Worm (Caenorhabditis elegans) whole organism, L4 larva: Measurements from ENCODE around the gene K01D12.10.
A peak's percentile ranks its signal among the peaks of the same experiment; 100 is the strongest.

Source experiments
- D1046.2 ChIP-seq: fragments of 200-800 bp; sonication (Bioruptor generic); IDR thresholded peaks from 2 replicates; pipeline ENCODE4 v1.3.6; 2022; ENCODE audit warnings: missing genetic modification characterization, missing compliant biosample characterization
- F49E8.2 ChIP-seq: sonication (generic microtip); optimal IDR thresholded peaks from 2 replicates; lab custom pipeline; 2016; ENCODE audit warnings: missing compliant biosample characterization, mild to moderate bottlenecking, missing genetic modification characterization, borderline replicate concordance
- R02D3.7 ChIP-seq: fragments of 150-350 bp; sonication (generic microtip); optimal IDR thresholded peaks from 3 replicates; lab custom pipeline; 2014; ENCODE audit warnings: missing biosample characterization, missing genetic modification characterization
- T20F7.1 ChIP-seq: fragments of 200-800 bp; sonication (Bioruptor generic); optimal IDR thresholded peaks from 2 replicates; lab custom pipeline; 2018; ENCODE audit warnings: mild to moderate bottlenecking, missing genetic modification characterization, missing compliant biosample characterization
- Y105C5A.15 ChIP-seq: fragments of 200-800 bp; sonication (Bioruptor generic); IDR thresholded peaks from 2 replicates; pipeline ENCODE4 v1.3.6; 2022; ENCODE audit warnings: missing genetic modification characterization, missing compliant biosample characterization
- Y48G9A.11 ChIP-seq: fragments of 200-800 bp; sonication (Bioruptor generic); IDR thresholded peaks from 2 replicates; pipeline ENCODE4 v1.3.6; 2022; ENCODE audit warnings: missing genetic modification reagents, missing genetic modification characterization, missing compliant biosample characterization
- aha-1 ChIP-seq: fragments of 150-350 bp; peaks from one replicate; lab custom pipeline; 2014; ENCODE audit warnings: missing biosample characterization, missing genetic modification characterization
- arid-1 ChIP-seq: fragments of 200-800 bp; sonication (Bioruptor generic); conservative IDR thresholded peaks from 2 replicates; pipeline ENCODE4 v1.3.6; 2022; ENCODE audit warnings: missing genetic modification reagents, missing genetic modification characterization, missing compliant biosample characterization
- ceh-20 ChIP-seq: fragments of 200-800 bp; sonication (Bioruptor generic); IDR thresholded peaks from 2 replicates; pipeline ENCODE4 v1.3.6; 2022; ENCODE audit warnings: missing genetic modification reagents, missing genetic modification characterization, missing compliant biosample characterization
- ceh-82 ChIP-seq: sonication (generic microtip); optimal IDR thresholded peaks from 2 replicates; lab custom pipeline; 2017; ENCODE audit warnings: missing biosample characterization, missing genetic modification characterization
- cey-2 ChIP-seq: sonication (generic microtip); optimal IDR thresholded peaks from 3 replicates; lab custom pipeline; 2017; ENCODE audit warnings: missing genetic modification characterization, mild to moderate bottlenecking, missing compliant biosample characterization, antibody characterized with exemption, borderline replicate concordance; ENCODE audit not compliant: insufficient read depth
- daf-16 ChIP-seq, 3 experiments: sonication (generic microtip); optimal IDR thresholded peaks; 2 replicates each; lab custom pipeline; 2016 to 2017; ENCODE audit warnings: missing genetic modification characterization in 3 of 3, missing genetic modification reagents in 3 of 3, mild to moderate bottlenecking in 2 of 3, missing compliant biosample characterization in 2 of 3, missing biosample characterization in 1 of 3, moderate library complexity in 1 of 3
- duxl-1 ChIP-seq: sonication (generic microtip); optimal IDR thresholded peaks from 2 replicates; lab custom pipeline; 2016; ENCODE audit warnings: mild to moderate bottlenecking, missing genetic modification characterization, moderate library complexity, missing compliant biosample characterization; ENCODE audit not compliant: poor library complexity
- egl-27 ChIP-seq: sonication (generic microtip); optimal IDR thresholded peaks from 3 replicates; lab custom pipeline; 2017; ENCODE audit warnings: missing biosample characterization, missing genetic modification reagents, missing genetic modification characterization
- hif-1 ChIP-seq, 2 experiments: sonication (generic microtip); optimal IDR thresholded peaks; 2 replicates each; lab custom pipeline; 2016 to 2017; ENCODE audit warnings: missing compliant biosample characterization in 2 of 2, missing genetic modification characterization in 2 of 2, missing genetic modification reagents in 2 of 2, missing genotype in 2 of 2, mild to moderate bottlenecking in 1 of 2
- hlh-30 ChIP-seq: sonication (generic microtip); optimal IDR thresholded peaks from 2 replicates; lab custom pipeline; 2017; ENCODE audit warnings: antibody characterized with exemption, mild to moderate bottlenecking, missing genetic modification characterization, missing compliant biosample characterization; ENCODE audit not compliant: insufficient read depth
- lin-1 ChIP-seq: fragments of 200-800 bp; sonication (Bioruptor generic); IDR thresholded peaks from 2 replicates; pipeline ENCODE4 v1.3.6; 2022; ENCODE audit warnings: missing genetic modification reagents, missing genetic modification characterization, missing compliant biosample characterization
- lir-3 ChIP-seq: sonication (generic microtip); optimal IDR thresholded peaks from 2 replicates; lab custom pipeline; 2016; ENCODE audit warnings: mild to moderate bottlenecking, missing genetic modification characterization, missing compliant biosample characterization
- mes-2 ChIP-seq: sonication (generic microtip); optimal IDR thresholded peaks from 2 replicates; lab custom pipeline; 2016; ENCODE audit warnings: missing genotype, mild to moderate bottlenecking, missing genetic modification characterization, missing compliant biosample characterization; ENCODE audit not compliant: poor library complexity, severe bottlenecking
- nhr-41 ChIP-seq: fragments of 200-800 bp; sonication (Bioruptor generic); IDR thresholded peaks from 2 replicates; pipeline ENCODE4 v1.3.6; 2022; ENCODE audit warnings: missing genetic modification reagents, missing genetic modification characterization, missing compliant biosample characterization
- nhr-48 ChIP-seq: sonication (generic microtip); optimal IDR thresholded peaks from 2 replicates; lab custom pipeline; 2016; ENCODE audit warnings: mild to moderate bottlenecking, missing genetic modification characterization, missing compliant biosample characterization
- nhr-6 ChIP-seq: fragments of 150-350 bp; optimal IDR thresholded peaks from 2 replicates; lab custom pipeline; 2014; ENCODE audit warnings: missing biosample characterization, missing genetic modification characterization
- pqm-1 ChIP-seq: sonication (generic microtip); optimal IDR thresholded peaks from 2 replicates; lab custom pipeline; 2017; ENCODE audit warnings: missing biosample characterization, missing genetic modification characterization
- rbr-2 ChIP-seq: sonication (generic microtip); optimal IDR thresholded peaks from 2 replicates; lab custom pipeline; 2016; ENCODE audit warnings: missing genotype, missing genetic modification characterization, missing compliant biosample characterization
- saeg-2 ChIP-seq: fragments of 200-800 bp; sonication (Bioruptor generic); IDR thresholded peaks from 2 replicates; pipeline ENCODE4 v1.3.6; 2022; ENCODE audit warnings: missing genetic modification reagents, missing genetic modification characterization, missing compliant biosample characterization
- set-16 ChIP-seq: fragments of 200-800 bp; sonication (Bioruptor generic); IDR thresholded peaks from 2 replicates; pipeline ENCODE4 v1.3.6; 2022; ENCODE audit warnings: missing genetic modification reagents, missing genetic modification characterization, missing compliant biosample characterization
- skn-1 ChIP-seq: fragments of 150-350 bp; optimal IDR thresholded peaks from 2 replicates; lab custom pipeline; 2014; ENCODE audit warnings: missing biosample characterization, missing genetic modification characterization
- tag-97 ChIP-seq: fragments of 200-800 bp; sonication (Bioruptor generic); IDR thresholded peaks from 2 replicates; pipeline ENCODE4 v1.3.6; 2022; ENCODE audit warnings: missing genetic modification characterization, missing compliant biosample characterization
- unc-62 ChIP-seq, 3 experiments: fragments of 150-350 bp in 1 of 3; sonication (generic microtip); optimal IDR thresholded peaks in 2 of 3; peaks in 1 of 3; 1 replicate in 1 of 3; 2 replicates in 2 of 3; lab custom pipeline; 2014 to 2017; ENCODE audit warnings: missing biosample characterization in 3 of 3, missing genetic modification characterization in 3 of 3, missing genetic modification reagents in 3 of 3, missing genotype in 1 of 3
- vab-7 ChIP-seq: fragments of 200-800 bp; sonication (Bioruptor generic); IDR thresholded peaks from 2 replicates; pipeline ENCODE4 v1.3.6; 2022; ENCODE audit warnings: missing genetic modification reagents, missing genetic modification characterization, missing compliant biosample characterization
- zag-1 ChIP-seq: fragments of 150-350 bp; optimal IDR thresholded peaks from 2 replicates; lab custom pipeline; 2014; ENCODE audit warnings: missing biosample characterization, missing genetic modification characterization

Gene K01D12.10

DNA sequence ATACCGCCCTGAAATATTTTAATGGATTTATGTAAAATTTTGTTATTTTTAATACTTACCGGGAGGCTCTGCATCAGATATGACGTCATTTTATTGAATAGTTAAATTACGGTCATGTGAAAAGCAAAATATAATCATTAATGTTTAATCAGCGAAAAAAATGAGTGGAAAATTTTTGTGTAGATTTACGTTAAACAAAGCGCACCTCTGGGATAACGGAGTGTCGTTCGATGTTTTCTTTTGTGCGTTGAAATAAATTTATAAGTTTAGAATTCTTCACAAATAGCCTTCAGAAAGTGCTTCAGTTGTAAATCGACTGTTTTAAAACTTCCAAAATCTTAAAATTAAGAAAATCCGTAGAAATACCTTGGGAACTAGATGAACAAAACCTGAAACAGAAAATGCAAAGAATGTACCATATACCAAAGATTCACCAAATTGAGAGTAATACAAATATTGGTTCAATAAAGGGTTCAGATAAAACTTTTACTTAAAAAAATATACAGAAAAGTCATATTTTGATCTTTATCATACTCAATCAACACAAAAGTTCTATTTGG, 5.3 kb upstream of the K01D12.10 start, which contains the start of the genes K01D12.20 and miga-1:
Gene K01D12.20, minus strand, starts transcription at position 138 of the 560 bp plus-strand sequence.
Gene miga-1, minus strand, starts transcription at position 183 of the 560 bp plus-strand sequence.
- TF ChIP-seq tag-97 (GFP tag; lab: Robert Waterston, UW) (no peak), lir-3 (tag; lab: Kevin White, UChicago) (no peak), ceh-20 (GFP tag; lab: Robert Waterston, UW) (no peak), daf-16 (GFP tag; optimal IDR thresholded peaks at IDR 0.05; lab: Kevin White, UChicago) (no peak), daf-16 (tag; optimal IDR thresholded peaks at IDR 0.05; lab: Kevin White, UChicago) (peak; percentile 38), rbr-2 (tag; lab: Kevin White, UChicago) (peak; percentile 4), cey-2 (tag; lab: Kevin White, UChicago) (no peak), skn-1 (tag; lab: Kevin White, UChicago) (no peak), arid-1 (GFP tag; lab: Robert Waterston, UW) (no peak), vab-7 (GFP tag; lab: Robert Waterston, UW) (no peak), ceh-82 (no peak), zag-1 (tag; lab: Kevin White, UChicago) (no peak), Y48G9A.11 (GFP tag; lab: Robert Waterston, UW) (peak; percentile 97), Y105C5A.15 (GFP tag; lab: Robert Waterston, UW) (no peak), pqm-1 (no peak), hlh-30 (tag; lab: Kevin White, UChicago) (peak; percentile 42), lin-1 (GFP tag; lab: Robert Waterston, UW) (no peak), duxl-1 (tag; lab: Kevin White, UChicago) (no peak), aha-1 (tag; lab: Kevin White, UChicago) (peak; percentile 69), nhr-6 (tag; lab: Kevin White, UChicago) (peak; percentile 92), T20F7.1 (GFP tag; lab: Kevin White, UChicago) (peak; percentile 97), R02D3.7 (tag; lab: Kevin White, UChicago) (peak; percentile 78)

ce11 chrV:12401383-12401782, 4.6 kb upstream of the K01D12.10 start, which contains the start of gene K01D12.7:
Gene K01D12.7, minus strand, starts transcription at chrV:12401483.
- TF ChIP-seq unc-62 (GFP tag; optimal IDR thresholded peaks at IDR 0.05 in 1 of 2; lab: Kevin White, UChicago) (no peak), unc-62 (tag; optimal IDR thresholded peaks at IDR 0.05; lab: Kevin White, UChicago) (no peak), mes-2 (tag; lab: Kevin White, UChicago) (no peak), hif-1 (tag; optimal IDR thresholded peaks at IDR 0.05; lab: Kevin White, UChicago) (no peak), nhr-41 (GFP tag; lab: Robert Waterston, UW) (no peak), D1046.2 (no peak), arid-1 (GFP tag; lab: Robert Waterston, UW) (no peak), nhr-48 (tag; lab: Kevin White, UChicago) (no peak)

ce11 chrV:12402355-12402754, 3.7 kb upstream of the K01D12.10 start, which contains the start of gene K01D12.8:
Gene K01D12.8, plus strand, starts transcription at chrV:12402655.
- TF ChIP-seq vab-7 (GFP tag; lab: Robert Waterston, UW) (no peak), F49E8.2 (no peak), saeg-2 (no peak), unc-62 (GFP tag; optimal IDR thresholded peaks at IDR 0.05 in 1 of 2; lab: Kevin White, UChicago) (peak in 1 of 2 experiments; percentile 32), unc-62 (tag; optimal IDR thresholded peaks at IDR 0.05; lab: Kevin White, UChicago) (no peak)

- TF ChIP-seq nhr-48 (tag; lab: Kevin White, UChicago) (peak; percentile 2), lin-1 (GFP tag; lab: Robert Waterston, UW) (no peak)
Measured at ce11 chrV:12404544-12404943, 1.5 kb upstream of the K01D12.10 start, which contains the start of gene K01D12.9. Gene K01D12.9, minus strand, starts transcription at chrV:12404644.

DNA sequence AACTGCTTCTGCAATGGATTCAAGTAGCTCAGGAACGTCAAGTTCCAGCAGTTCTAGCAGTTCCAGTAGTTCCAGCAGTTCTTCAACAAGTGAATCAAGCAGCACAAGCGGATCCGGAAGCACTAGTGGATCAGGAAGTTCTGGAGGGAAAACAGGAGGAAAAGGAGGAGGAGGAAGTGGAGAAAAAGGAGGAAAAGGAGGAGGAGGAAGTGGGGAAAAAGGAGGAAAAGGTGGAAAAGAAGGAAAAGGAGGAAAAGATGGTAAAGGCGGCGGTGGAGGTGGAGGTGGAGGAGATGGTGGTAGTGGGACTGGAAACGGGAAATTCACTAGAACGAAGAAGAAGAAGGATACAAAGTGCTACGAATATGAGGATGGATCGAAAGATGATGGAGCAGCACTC, 485 bp downstream of the K01D12.10 start:
- TF ChIP-seq unc-62 (GFP tag; optimal IDR thresholded peaks at IDR 0.05 in 1 of 2; lab: Kevin White, UChicago) (peak in 1 of 2 experiments; percentile 82), unc-62 (tag; optimal IDR thresholded peaks at IDR 0.05; lab: Kevin White, UChicago) (no peak), set-16 (GFP tag; lab: Robert Waterston, UW) (peak; percentile 78; the same call in 1 of the 2 replicates), egl-27 (no peak), Y105C5A.15 (GFP tag; lab: Robert Waterston, UW) (0 out of 2 replicates have a peak, but pooled peaks have one; percentile 36)
